Fruit fly (Drosophila melanogaster): ENCODE results near the gene Oseg5.

DNA sequence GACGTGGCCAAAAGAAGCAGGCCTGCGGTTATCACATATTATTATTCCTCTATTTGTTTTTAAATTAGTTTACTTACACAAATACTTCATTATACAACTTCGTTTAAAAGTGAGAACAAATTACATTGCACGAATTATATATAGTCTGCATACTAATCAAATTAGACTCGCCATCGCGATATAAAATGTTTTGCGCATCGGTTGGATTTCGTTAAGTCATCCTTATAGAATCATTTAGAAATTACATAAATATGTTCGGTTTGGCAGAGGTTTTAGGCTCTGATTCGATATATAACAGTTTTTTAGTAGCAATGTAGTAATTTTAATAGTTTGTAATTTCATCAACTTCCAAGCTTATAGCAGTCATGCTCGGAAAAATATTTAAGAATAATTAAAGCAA is 2.2 kb upstream of the Oseg5 start, which contains the start of gene Spn38F:
- no peak for TF ChIP-seq CG17806 (tag; optimal IDR thresholded peaks at IDR 0.05)
- TF ChIP-seq CG4496 (GFP tag; IDR thresholded peaks at IDR 0.05): no peak
